Fruit fly (Drosophila melanogaster): ENCODE data around the gene sick.

The sick gene

dm6 chr2L:19989658-19990362 lies 193.6 kb downstream of the sick start:
- TF ChIP-seq Dll (optimal IDR thresholded peaks at IDR 0.05), result no peak
- TF ChIP-seq psq (optimal IDR thresholded peaks at IDR 0.05), result no peak
- TF ChIP-seq EcR (GFP tag; optimal IDR thresholded peaks at IDR 0.05), result no peak
- TF ChIP-seq pan (optimal IDR thresholded peaks at IDR 0.05), result no peak
- TF ChIP-seq CG8478 (optimal IDR thresholded peaks at IDR 0.05), result no peak
- TF ChIP-seq usp (GFP tag; optimal IDR thresholded peaks at IDR 0.05), result no peak

- no peak for TF ChIP-seq CG8478 (optimal IDR thresholded peaks at IDR 0.05)
- TF ChIP-seq psq (optimal IDR thresholded peaks at IDR 0.05), result no peak
- no peak for TF ChIP-seq pan (optimal IDR thresholded peaks at IDR 0.05)
Observed at dm6 chr2L:19992427-19992998, 196.3 kb downstream of the sick start.

- no peak for TF ChIP-seq CG8478 (optimal IDR thresholded peaks at IDR 0.05)
- TF ChIP-seq psq (optimal IDR thresholded peaks at IDR 0.05), result no peak
- no peak for TF ChIP-seq pan (optimal IDR thresholded peaks at IDR 0.05)
- no peak for TF ChIP-seq Dll (optimal IDR thresholded peaks at IDR 0.05)
- TF ChIP-seq usp (GFP tag; optimal IDR thresholded peaks at IDR 0.05), result no peak
- no peak for TF ChIP-seq EcR (GFP tag; optimal IDR thresholded peaks at IDR 0.05)
Observed at dm6 chr2L:19998139-19998538, 202.0 kb downstream of the sick start.

- TF ChIP-seq EcR (GFP tag; optimal IDR thresholded peaks at IDR 0.05) (no peak), CG8478 (optimal IDR thresholded peaks at IDR 0.05) (no peak), usp (GFP tag; optimal IDR thresholded peaks at IDR 0.05) (no peak), Dll (optimal IDR thresholded peaks at IDR 0.05) (no peak), pan (optimal IDR thresholded peaks at IDR 0.05) (no peak), psq (optimal IDR thresholded peaks at IDR 0.05) (no peak)
Observed at dm6 chr2L:20002086-20002485, 205.9 kb downstream of the sick start.

dm6 chr2L:20004341-20004740 lies 208.2 kb downstream of the sick start:
- no peak for TF ChIP-seq Dll (optimal IDR thresholded peaks at IDR 0.05)
- no peak for TF ChIP-seq psq (optimal IDR thresholded peaks at IDR 0.05)
- no peak for TF ChIP-seq pan (optimal IDR thresholded peaks at IDR 0.05)
- TF ChIP-seq usp (GFP tag; optimal IDR thresholded peaks at IDR 0.05), result no peak
- TF ChIP-seq CG8478 (optimal IDR thresholded peaks at IDR 0.05), result no peak
- TF ChIP-seq EcR (GFP tag; optimal IDR thresholded peaks at IDR 0.05), result no peak

dm6 chr2L:20005064-20005463 lies 208.9 kb downstream of the sick start:
- TF ChIP-seq CG8478 (optimal IDR thresholded peaks at IDR 0.05), result no peak
- TF ChIP-seq usp (GFP tag; optimal IDR thresholded peaks at IDR 0.05), result no peak
- TF ChIP-seq psq (optimal IDR thresholded peaks at IDR 0.05), result no peak
- no peak for TF ChIP-seq EcR (GFP tag; optimal IDR thresholded peaks at IDR 0.05)
- TF ChIP-seq pan (optimal IDR thresholded peaks at IDR 0.05), result no peak
- no peak for TF ChIP-seq Dll (optimal IDR thresholded peaks at IDR 0.05)

All from whole organism.